Worm (Caenorhabditis elegans): ENCODE data around the gene ins-3.

Gene ins-3

DNA sequence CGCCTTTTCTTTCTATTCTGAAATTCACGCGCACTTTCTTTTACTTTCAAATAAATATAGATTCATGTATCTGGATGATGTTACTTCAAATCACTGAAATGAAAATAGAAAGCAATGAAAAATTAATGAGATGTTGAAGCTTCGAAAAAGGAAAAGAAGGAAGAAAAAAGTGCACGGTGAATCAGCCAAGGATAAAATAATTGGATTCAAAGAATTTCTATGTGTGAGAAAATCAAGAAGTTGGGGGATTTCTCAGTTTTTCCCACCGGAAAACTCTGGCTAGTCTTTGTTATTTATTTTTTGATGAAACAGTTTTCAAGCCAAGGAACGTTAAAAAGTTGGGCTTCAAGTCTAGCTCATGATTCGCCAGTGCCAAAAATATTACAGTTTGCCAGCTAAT is 38.8 kb downstream of the ins-3 start:
- TF ChIP-seq lir-1 (GFP tag; conservative IDR thresholded peaks at IDR 0.05) (no peak), nhr-90 (tag; optimal IDR thresholded peaks at IDR 0.05) (no peak), ceh-91 (GFP tag; IDR thresholded peaks at IDR 0.05) (no peak), unc-130 (GFP tag; optimal IDR thresholded peaks at IDR 0.05) (no peak), ZK185.1 (tag; optimal IDR thresholded peaks at IDR 0.05; ENCODE audit: poor library complexity, severe bottlenecking) (no peak), snpc-3.4 (tag; optimal IDR thresholded peaks at IDR 0.05) (no peak), lsy-27 (tag; optimal IDR thresholded peaks at IDR 0.05; ENCODE audit: borderline replicate concordance, insufficient read depth) (no peak), pha-4 (tag; optimal IDR thresholded peaks at IDR 0.05) (no peak), mxl-1 (tag; optimal IDR thresholded peaks at IDR 0.05) (no peak), F10E7.11 (tag; optimal IDR thresholded peaks at IDR 0.05) (no peak), ceh-40 (GFP tag; IDR thresholded peaks at IDR 0.05) (no peak), F33H1.4 (GFP tag; IDR thresholded peaks at IDR 0.05) (no peak), B0035.1 (tag; optimal IDR thresholded peaks at IDR 0.05) (no peak), ztf-18 (tag; optimal IDR thresholded peaks at IDR 0.05) (no peak), ceh-58 (GFP tag; IDR thresholded peaks at IDR 0.05) (no peak), tbp1 (GFP tag; optimal IDR thresholded peaks at IDR 0.05) (no peak), pbrm-1 (GFP tag; IDR thresholded peaks at IDR 0.05) (no peak)

- peak; percentile 50; the same call in 1 of the 2 replicates for TF ChIP-seq zfh-2 (GFP tag; conservative IDR thresholded peaks at IDR 0.05)
- TF ChIP-seq F33H1.4 (GFP tag; IDR thresholded peaks at IDR 0.05), result no peak
- TF ChIP-seq F57A8.1 (GFP tag; optimal IDR thresholded peaks at IDR 0.05), result no peak
Observed at ce11 chrII:5950657-5951056, 39.9 kb downstream of the ins-3 start.

DNA sequence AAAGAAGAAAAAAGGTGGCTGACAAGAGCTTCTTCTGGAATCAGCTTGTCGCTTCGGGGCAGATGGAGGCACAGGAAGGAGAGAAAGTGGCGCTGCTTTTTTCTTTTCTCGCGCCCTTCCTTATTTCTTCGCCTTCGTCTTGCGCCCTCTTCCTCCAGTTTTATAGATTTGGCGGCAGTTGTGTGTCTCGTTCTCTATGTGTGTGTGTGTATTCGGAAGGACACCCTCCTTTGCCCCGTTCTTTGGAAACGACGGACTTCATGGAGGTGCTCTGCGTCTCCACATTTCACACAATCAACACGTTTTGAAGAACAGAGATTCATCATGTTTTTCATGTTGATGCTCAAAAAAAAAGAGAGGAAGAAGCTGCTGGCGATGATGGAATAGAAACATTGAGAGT is 41.9 kb downstream of the ins-3 start:
- TF ChIP-seq egl-44 (GFP tag; IDR thresholded peaks at IDR 0.05) (no peak), attf-5 (GFP tag; optimal IDR thresholded peaks at IDR 0.05) (no peak), B0336.3 (GFP tag; IDR thresholded peaks at IDR 0.05) (no peak), dox-1 (GFP tag; IDR thresholded peaks at IDR 0.05) (0 out of 2 replicates have a peak, but pooled peaks have one; percentile 26), attf-6 (GFP tag; IDR thresholded peaks at IDR 0.05) (no peak), F52B5.7 (tag; optimal IDR thresholded peaks at IDR 0.05) (no peak), F22D6.2 (tag; optimal IDR thresholded peaks at IDR 0.05) (no peak), bed-2 (GFP tag; IDR thresholded peaks at IDR 0.05) (no peak), attf-3 (GFP tag; conservative IDR thresholded peaks at IDR 0.05) (no peak), zfh-2 (GFP tag; conservative IDR thresholded peaks at IDR 0.05) (peak; percentile 86), snpc-4 (GFP tag; optimal IDR thresholded peaks at IDR 0.05) (no peak), snpc-4 (tag; optimal IDR thresholded peaks at IDR 0.05) (peak in 1 of 4 experiments; percentile 5), nfyb-1 (GFP tag; IDR thresholded peaks at IDR 0.05) (no peak), hlh-26 (GFP tag; conservative IDR thresholded peaks at IDR 0.05) (no peak), cebp-1 (GFP tag; IDR thresholded peaks at IDR 0.05) (no peak), cebp-1 (tag; optimal IDR thresholded peaks at IDR 0.05) (peak; percentile 27), hmg-1.2 (GFP tag; IDR thresholded peaks at IDR 0.05) (peak; percentile 25; the same call in 1 of the 2 replicates), dpff-1 (tag; optimal IDR thresholded peaks at IDR 0.05) (no peak), F57A8.1 (GFP tag; optimal IDR thresholded peaks at IDR 0.05) (no peak), snpc-3.4 (tag; optimal IDR thresholded peaks at IDR 0.05) (no peak)

- TF ChIP-seq efl-1 (GFP tag; optimal IDR thresholded peaks at IDR 0.05) (no peak), F57C9.4 (tag; optimal IDR thresholded peaks at IDR 0.05) (no peak), hmg-1.2 (GFP tag; IDR thresholded peaks at IDR 0.05) (no peak), attf-5 (GFP tag; optimal IDR thresholded peaks at IDR 0.05) (no peak), mel-28 (tag; optimal IDR thresholded peaks at IDR 0.05; ENCODE audit: borderline replicate concordance) (no peak), madf-10 (tag; optimal IDR thresholded peaks at IDR 0.05) (no peak), ztf-3 (GFP tag; optimal IDR thresholded peaks at IDR 0.05) (no peak), K11D2.4 (GFP tag; IDR thresholded peaks at IDR 0.05) (no peak), him-1 (tag; optimal IDR thresholded peaks at IDR 0.05) (no peak), ztf-25 (GFP tag; IDR thresholded peaks at IDR 0.05) (no peak), mxl-1 (tag; optimal IDR thresholded peaks at IDR 0.05) (no peak)
Observed at ce11 chrII:5946438-5946837, 44.1 kb downstream of the ins-3 start.
